Worm (Caenorhabditis elegans) whole organism, early embryonic: Measurements from ENCODE around the gene F29A7.6.

Experiments
- B0310.2 ChIP-seq: sonication (generic microtip); optimal IDR thresholded peaks from 2 replicates; lab custom pipeline; 2016; ENCODE audit warnings: mild to moderate bottlenecking, missing genetic modification characterization, missing compliant biosample characterization
- F13C5.2 ChIP-seq: sonication (generic microtip); optimal IDR thresholded peaks from 2 replicates; lab custom pipeline; 2017; ENCODE audit warnings: mild to moderate bottlenecking, missing genetic modification characterization, inconsistent platforms, missing compliant biosample characterization
- aly-1 ChIP-seq: sonication (generic microtip); optimal IDR thresholded peaks from 2 replicates; lab custom pipeline; 2016; ENCODE audit warnings: missing genetic modification characterization, missing compliant biosample characterization
- ama-1 ChIP-seq: fragments of 150-350 bp; optimal IDR thresholded peaks from 2 replicates; lab custom pipeline; 2014
- ceh-13 ChIP-seq: fragments of 200-800 bp; sonication (Bioruptor generic); optimal IDR thresholded peaks from 2 replicates; lab custom pipeline; 2018; ENCODE audit warnings: mild to moderate bottlenecking, missing genetic modification characterization, missing compliant biosample characterization
- ceh-36 ChIP-seq: sonication (generic microtip); optimal IDR thresholded peaks from 2 replicates; lab custom pipeline; 2016; ENCODE audit warnings: missing genetic modification characterization, inconsistent platforms, missing compliant biosample characterization
- ets-7 ChIP-seq: sonication (generic microtip); optimal IDR thresholded peaks from 2 replicates; lab custom pipeline; 2016; ENCODE audit warnings: missing genotype, missing genetic modification characterization, missing compliant biosample characterization
- flt-1 ChIP-seq: fragments of 200-800 bp; sonication (Bioruptor generic); IDR thresholded peaks from 2 replicates; pipeline ENCODE4 v1.3.6; 2022; ENCODE audit warnings: missing genetic modification characterization, missing compliant biosample characterization
- hmbx-1 ChIP-seq: sonication (generic microtip); optimal IDR thresholded peaks from 2 replicates; lab custom pipeline; 2016; ENCODE audit warnings: mild to moderate bottlenecking, missing genetic modification characterization, missing compliant biosample characterization
- hmg-4 ChIP-seq: fragments of 200-800 bp; sonication (Bioruptor generic); optimal IDR thresholded peaks from 2 replicates; lab custom pipeline; 2018; ENCODE audit warnings: mild to moderate bottlenecking, missing genetic modification characterization, missing compliant biosample characterization
- hnd-1 ChIP-seq: sonication (generic microtip); optimal IDR thresholded peaks from 2 replicates; lab custom pipeline; 2016; ENCODE audit warnings: missing genetic modification characterization, missing compliant biosample characterization
- pes-1 ChIP-seq: fragments of 200-800 bp; sonication (Bioruptor generic); IDR thresholded peaks from 2 replicates; pipeline ENCODE4 v1.3.6; 2022; ENCODE audit warnings: missing genetic modification reagents, missing genetic modification characterization, missing compliant biosample characterization
- scrt-1 ChIP-seq: fragments of 200-800 bp; sonication (Bioruptor generic); IDR thresholded peaks from 2 replicates; pipeline ENCODE4 v1.3.6; 2022; ENCODE audit warnings: missing genetic modification characterization, missing compliant biosample characterization
- sea-1 ChIP-seq: fragments of 200-800 bp; sonication (Bioruptor generic); conservative IDR thresholded peaks from 2 replicates; pipeline ENCODE4 v1.3.6; 2022; ENCODE audit warnings: missing genetic modification characterization, missing compliant biosample characterization
- tbx-11 ChIP-seq: fragments of 200-800 bp; sonication (Bioruptor generic); IDR thresholded peaks from 2 replicates; pipeline ENCODE4 v1.3.6; 2022; ENCODE audit warnings: missing genetic modification characterization, missing compliant biosample characterization
- tbx-37 ChIP-seq: fragments of 200-800 bp; sonication (Bioruptor generic); conservative IDR thresholded peaks from 2 replicates; pipeline ENCODE4 v1.3.6; 2022; ENCODE audit warnings: missing genetic modification reagents, missing genetic modification characterization, missing compliant biosample characterization
- tra-4 ChIP-seq: sonication (generic microtip); optimal IDR thresholded peaks from 2 replicates; lab custom pipeline; 2017; ENCODE audit warnings: missing genetic modification characterization, missing compliant biosample characterization

Gene F29A7.6

DNA sequence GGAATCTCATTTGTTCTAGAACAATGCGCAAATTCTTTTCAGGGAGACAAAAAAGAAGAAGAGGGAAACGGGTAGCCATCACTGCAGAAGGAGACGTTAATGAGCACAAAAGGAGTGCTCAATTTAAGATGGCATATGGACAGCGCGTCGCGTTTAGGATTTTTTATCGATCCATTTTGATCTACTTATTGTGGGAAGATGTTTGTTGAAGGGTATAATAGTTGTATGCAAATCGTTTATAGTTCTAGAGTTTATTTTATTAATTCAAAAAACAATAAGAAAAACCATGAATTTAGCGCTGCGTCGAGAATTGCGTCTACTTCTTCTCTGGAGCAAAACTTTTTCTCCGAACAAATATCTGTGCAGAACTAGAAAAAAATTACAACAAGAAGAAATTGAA, 21.1 kb upstream of the F29A7.6 start, which contains the start of gene sdz-9:
TSS of gene sdz-9 (minus strand) at position 101 of the 400 bp plus-strand sequence.
- TF ChIP-seq tbx-11 (GFP tag; lab: Robert Waterston, UW) (no peak), tra-4 (tag; lab: Kevin White, UChicago) (no peak), aly-1 (tag; lab: Kevin White, UChicago) (no peak), flt-1 (GFP tag; lab: Robert Waterston, UW) (no peak), ceh-13 (no peak), hmbx-1 (tag; lab: Kevin White, UChicago) (no peak), F13C5.2 (tag; lab: Kevin White, UChicago) (no peak), ceh-36 (tag; lab: Kevin White, UChicago) (no peak), tbx-37 (GFP tag; lab: Robert Waterston, UW) (no peak), hmg-4 (GFP tag; lab: Kevin White, UChicago) (no peak), pes-1 (no peak)

- no peak for TF ChIP-seq tra-4 (tag; lab: Kevin White, UChicago)
- TF ChIP-seq ceh-36 (tag; lab: Kevin White, UChicago) = no peak
- no peak for TF ChIP-seq hmg-4 (GFP tag; lab: Kevin White, UChicago)
- TF ChIP-seq flt-1 (GFP tag; lab: Robert Waterston, UW) = no peak
- no peak for TF ChIP-seq ets-7 (tag; lab: Kevin White, UChicago)
- TF ChIP-seq tbx-11 (GFP tag; lab: Robert Waterston, UW) = no peak
Observed at ce11 chrII:2772166-2772565, 19.8 kb upstream of the F29A7.6 start, which contains the start of gene sdz-10. sdz-10 (minus strand) TSS chrII:2772266.

DNA sequence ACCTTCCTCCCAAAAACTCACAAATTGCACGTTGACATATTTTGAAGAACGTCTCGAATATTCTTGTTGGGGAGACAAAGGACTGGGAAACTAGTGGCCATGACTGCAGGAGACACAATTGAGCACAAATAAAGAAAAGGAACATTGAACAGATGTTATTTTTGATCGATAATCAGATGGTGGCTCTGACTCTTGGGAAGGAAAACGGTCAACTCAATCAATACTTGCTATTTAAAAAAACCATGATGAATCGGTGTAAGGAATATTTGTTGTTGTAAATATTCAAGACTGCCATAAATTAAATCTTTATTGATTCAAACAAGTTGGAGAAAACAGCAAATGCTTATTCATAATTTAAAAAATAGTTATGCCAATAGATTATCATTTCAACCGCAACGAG, 18.4 kb upstream of the F29A7.6 start, which contains the start of gene fbxb-105:
TSS of gene fbxb-105 (minus strand) at position 101 of the 400 bp plus-strand sequence.
- TF ChIP-seq F13C5.2 (tag; lab: Kevin White, UChicago) = no peak
- no peak for TF ChIP-seq aly-1 (tag; lab: Kevin White, UChicago)
- TF ChIP-seq ceh-36 (tag; lab: Kevin White, UChicago) = no peak
- TF ChIP-seq tra-4 (tag; lab: Kevin White, UChicago) = no peak
- no peak for TF ChIP-seq ceh-13
- no peak for TF ChIP-seq B0310.2 (tag; lab: Kevin White, UChicago)
- TF ChIP-seq pes-1 = no peak
- no peak for TF ChIP-seq hmbx-1 (tag; lab: Kevin White, UChicago)

DNA sequence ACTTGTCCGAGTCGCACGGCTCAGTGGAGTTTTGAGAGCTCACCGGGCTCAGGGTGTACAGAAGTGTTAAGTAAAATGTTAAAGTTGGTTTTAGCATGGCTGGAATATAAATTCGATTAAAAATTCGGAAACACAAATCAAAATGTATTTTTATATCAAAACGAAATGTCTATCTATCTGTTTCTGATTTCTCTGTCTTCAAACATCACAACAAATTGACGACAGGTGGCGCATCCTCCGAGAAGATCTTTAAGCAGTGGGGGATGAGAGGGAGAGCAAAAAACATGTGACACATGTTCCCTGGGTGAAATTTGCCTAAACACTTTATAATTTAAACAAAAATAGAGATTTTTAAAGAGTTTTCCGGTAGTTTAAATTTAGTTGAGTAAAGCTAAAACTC, 16.6 kb upstream of the F29A7.6 start, which contains the start of gene F08D12.7:
TSS of gene F08D12.7 (minus strand) at position 101 of the 400 bp plus-strand sequence.
- TF ChIP-seq pes-1 (no peak), scrt-1 (GFP tag; lab: Robert Waterston, UW) (no peak)

DNA sequence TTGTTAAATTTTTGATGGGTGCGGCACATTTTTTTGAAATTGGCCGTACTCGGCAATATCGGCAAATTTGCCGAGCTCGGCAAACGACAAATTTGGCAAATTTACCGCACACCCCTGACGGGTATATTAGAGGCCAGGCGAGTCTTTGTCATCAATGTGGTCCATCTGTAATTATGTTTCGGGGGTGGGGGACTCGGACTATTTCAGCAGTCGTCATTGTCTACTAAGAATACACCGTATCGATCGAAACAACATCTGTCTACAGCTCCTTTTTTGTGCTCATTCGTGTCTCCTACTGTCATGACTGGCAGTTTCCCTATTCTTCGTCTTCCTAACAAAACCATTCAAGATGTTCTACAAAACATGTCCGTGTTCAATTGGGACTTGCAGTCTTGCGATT, 13.9 kb upstream of the F29A7.6 start, which contains the start of gene F08D12.15:
TSS of gene F08D12.15 (plus strand) at position 301 of the 400 bp plus-strand sequence.
- TF ChIP-seq hmg-4 (GFP tag; lab: Kevin White, UChicago) (no peak), F13C5.2 (tag; lab: Kevin White, UChicago) (no peak), hmbx-1 (tag; lab: Kevin White, UChicago) (no peak), tbx-37 (GFP tag; lab: Robert Waterston, UW) (no peak), tbx-11 (GFP tag; lab: Robert Waterston, UW) (no peak), ceh-13 (no peak), flt-1 (GFP tag; lab: Robert Waterston, UW) (no peak), pes-1 (no peak), aly-1 (tag; lab: Kevin White, UChicago) (no peak), B0310.2 (tag; lab: Kevin White, UChicago) (no peak), ets-7 (tag; lab: Kevin White, UChicago) (no peak), sea-1 (GFP tag; lab: Robert Waterston, UW) (no peak), ama-1 (lab: Kevin White, UChicago) (no peak), tra-4 (tag; lab: Kevin White, UChicago) (no peak), ceh-36 (tag; lab: Kevin White, UChicago) (no peak), hnd-1 (no peak), scrt-1 (GFP tag; lab: Robert Waterston, UW) (no peak)

- TF ChIP-seq ets-7 (tag; lab: Kevin White, UChicago) (no peak), ceh-13 (no peak), tra-4 (tag; lab: Kevin White, UChicago) (no peak), hmg-4 (GFP tag; lab: Kevin White, UChicago) (no peak), scrt-1 (GFP tag; lab: Robert Waterston, UW) (no peak)
Observed at ce11 chrII:2764664-2765063, 12.3 kb upstream of the F29A7.6 start, which contains the start of gene fbxb-108. fbxb-108 (plus strand) TSS chrII:2764964.

ce11 chrII:2762108-2762507, 9.7 kb upstream of the F29A7.6 start, which contains the start of gene fbxb-106:
fbxb-106 (plus strand) TSS chrII:2762408.
- TF ChIP-seq pes-1 = no peak
- TF ChIP-seq sea-1 (GFP tag; lab: Robert Waterston, UW) = no peak
- TF ChIP-seq flt-1 (GFP tag; lab: Robert Waterston, UW) = no peak
- no peak for TF ChIP-seq scrt-1 (GFP tag; lab: Robert Waterston, UW)
- TF ChIP-seq aly-1 (tag; lab: Kevin White, UChicago) = no peak
- no peak for TF ChIP-seq ets-7 (tag; lab: Kevin White, UChicago)
- no peak for TF ChIP-seq ceh-36 (tag; lab: Kevin White, UChicago)
- TF ChIP-seq ama-1 (lab: Kevin White, UChicago) = no peak
- no peak for TF ChIP-seq ceh-13
- TF ChIP-seq tbx-37 (GFP tag; lab: Robert Waterston, UW) = no peak
- no peak for TF ChIP-seq B0310.2 (tag; lab: Kevin White, UChicago)
- TF ChIP-seq hmg-4 (GFP tag; lab: Kevin White, UChicago) = no peak
- TF ChIP-seq hnd-1 = no peak
- no peak for TF ChIP-seq F13C5.2 (tag; lab: Kevin White, UChicago)
- no peak for TF ChIP-seq tra-4 (tag; lab: Kevin White, UChicago)
- no peak for TF ChIP-seq tbx-11 (GFP tag; lab: Robert Waterston, UW)
- TF ChIP-seq hmbx-1 (tag; lab: Kevin White, UChicago) = no peak
